Worm (Caenorhabditis elegans) whole organism, L4 larva: Measurements from ENCODE around the gene ZK418.10.

ENCODE experiments used
- F26F4.8 ChIP-seq: fragments of 200-800 bp; sonication (Bioruptor generic); conservative IDR thresholded peaks from 2 replicates; pipeline ENCODE4 v1.3.6; 2022; ENCODE audit warnings: missing genetic modification characterization, missing compliant biosample characterization
- F44E2.7 ChIP-seq: fragments of 200-800 bp; sonication (Bioruptor generic); IDR thresholded peaks from 2 replicates; pipeline ENCODE4 v2.1.2; 2022; ENCODE audit warnings: missing genetic modification characterization, missing compliant biosample characterization
- F49E8.2 ChIP-seq: sonication (generic microtip); optimal IDR thresholded peaks from 2 replicates; lab custom pipeline; 2016; ENCODE audit warnings: missing compliant biosample characterization, mild to moderate bottlenecking, missing genetic modification characterization, borderline replicate concordance
- T20F7.1 ChIP-seq: fragments of 200-800 bp; sonication (Bioruptor generic); optimal IDR thresholded peaks from 2 replicates; lab custom pipeline; 2018; ENCODE audit warnings: mild to moderate bottlenecking, missing genetic modification characterization, missing compliant biosample characterization
- Y105C5A.15 ChIP-seq: fragments of 200-800 bp; sonication (Bioruptor generic); IDR thresholded peaks from 2 replicates; pipeline ENCODE4 v1.3.6; 2022; ENCODE audit warnings: missing genetic modification characterization, missing compliant biosample characterization
- Y48G9A.11 ChIP-seq: fragments of 200-800 bp; sonication (Bioruptor generic); IDR thresholded peaks from 2 replicates; pipeline ENCODE4 v1.3.6; 2022; ENCODE audit warnings: missing genetic modification reagents, missing genetic modification characterization, missing compliant biosample characterization
- ZK546.5 ChIP-seq, 2 experiments: sonication (generic microtip); optimal IDR thresholded peaks; 2 replicates each; lab custom pipeline; 2017; ENCODE audit warnings: missing biosample characterization in 2 of 2, missing genetic modification characterization in 2 of 2
- ceh-20 ChIP-seq: fragments of 200-800 bp; sonication (Bioruptor generic); IDR thresholded peaks from 2 replicates; pipeline ENCODE4 v1.3.6; 2022; ENCODE audit warnings: missing genetic modification reagents, missing genetic modification characterization, missing compliant biosample characterization
- ceh-62 ChIP-seq: sonication (generic microtip); optimal IDR thresholded peaks from 2 replicates; lab custom pipeline; 2017; ENCODE audit warnings: missing biosample characterization, missing genetic modification characterization
- ceh-82 ChIP-seq: sonication (generic microtip); optimal IDR thresholded peaks from 2 replicates; lab custom pipeline; 2017; ENCODE audit warnings: missing biosample characterization, missing genetic modification characterization
- daf-19 ChIP-seq: fragments of 200-800 bp; sonication (Bioruptor generic); conservative IDR thresholded peaks from 2 replicates; pipeline ENCODE4 v1.3.6; 2022; ENCODE audit warnings: missing genetic modification characterization, missing compliant biosample characterization
- dmd-6 ChIP-seq: fragments of 200-800 bp; sonication (Bioruptor generic); IDR thresholded peaks from 2 replicates; pipeline ENCODE4 v1.3.6; 2022; ENCODE audit warnings: missing genetic modification reagents, missing genetic modification characterization, missing compliant biosample characterization
- dmd-8 ChIP-seq: fragments of 200-800 bp; sonication (Bioruptor generic); IDR thresholded peaks from 2 replicates; pipeline ENCODE4 v1.3.6; 2022; ENCODE audit warnings: missing genetic modification characterization, missing compliant biosample characterization
- dmd-9 ChIP-seq: fragments of 200-800 bp; sonication (Bioruptor generic); IDR thresholded peaks from 2 replicates; pipeline ENCODE4 v1.3.6; 2022; ENCODE audit warnings: missing genetic modification reagents, missing genetic modification characterization, missing compliant biosample characterization
- dpl-1 ChIP-seq: fragments of 150-350 bp; optimal IDR thresholded peaks from 2 replicates; lab custom pipeline; 2014; ENCODE audit warnings: missing biosample characterization, missing genetic modification reagents, missing genetic modification characterization
- duxl-1 ChIP-seq: sonication (generic microtip); optimal IDR thresholded peaks from 2 replicates; lab custom pipeline; 2016; ENCODE audit warnings: mild to moderate bottlenecking, missing genetic modification characterization, moderate library complexity, missing compliant biosample characterization; ENCODE audit not compliant: poor library complexity
- egl-27 ChIP-seq: sonication (generic microtip); optimal IDR thresholded peaks from 3 replicates; lab custom pipeline; 2017; ENCODE audit warnings: missing biosample characterization, missing genetic modification reagents, missing genetic modification characterization
- egl-43 ChIP-seq: fragments of 200-800 bp; sonication (Bioruptor generic); IDR thresholded peaks from 2 replicates; pipeline ENCODE4 v1.3.6; 2022; ENCODE audit warnings: missing genetic modification reagents, missing genetic modification characterization, missing compliant biosample characterization
- fkh-10 ChIP-seq: fragments of 150-350 bp; optimal IDR thresholded peaks from 2 replicates; lab custom pipeline; 2014; ENCODE audit warnings: missing biosample characterization, missing genetic modification reagents, missing genetic modification characterization
- gei-8 ChIP-seq: fragments of 200-800 bp; sonication (Bioruptor generic); optimal IDR thresholded peaks from 2 replicates; lab custom pipeline; 2018; ENCODE audit warnings: mild to moderate bottlenecking, missing genetic modification characterization, missing compliant biosample characterization
- hlh-11 ChIP-seq: fragments of 200-800 bp; sonication (Bioruptor generic); optimal IDR thresholded peaks from 2 replicates; lab custom pipeline; 2018; ENCODE audit warnings: mild to moderate bottlenecking, missing genetic modification characterization, missing compliant biosample characterization
- hlh-30 ChIP-seq: sonication (generic microtip); optimal IDR thresholded peaks from 2 replicates; lab custom pipeline; 2017; ENCODE audit warnings: antibody characterized with exemption, mild to moderate bottlenecking, missing genetic modification characterization, missing compliant biosample characterization; ENCODE audit not compliant: insufficient read depth
- jun-1 ChIP-seq: fragments of 150-350 bp; optimal IDR thresholded peaks from 2 replicates; lab custom pipeline; 2014; ENCODE audit warnings: missing biosample characterization, missing genetic modification reagents, missing genetic modification characterization
- lin-1 ChIP-seq: fragments of 200-800 bp; sonication (Bioruptor generic); IDR thresholded peaks from 2 replicates; pipeline ENCODE4 v1.3.6; 2022; ENCODE audit warnings: missing genetic modification reagents, missing genetic modification characterization, missing compliant biosample characterization
- lin-13 ChIP-seq: fragments of 150-350 bp; optimal IDR thresholded peaks from 2 replicates; lab custom pipeline; 2014; ENCODE audit warnings: missing biosample characterization, missing genetic modification reagents, missing genetic modification characterization
- lir-3 ChIP-seq: sonication (generic microtip); optimal IDR thresholded peaks from 2 replicates; lab custom pipeline; 2016; ENCODE audit warnings: mild to moderate bottlenecking, missing genetic modification characterization, missing compliant biosample characterization
- madf-9 ChIP-seq: fragments of 200-800 bp; sonication (Bioruptor generic); conservative IDR thresholded peaks from 2 replicates; pipeline ENCODE4 v1.3.6; 2022; ENCODE audit warnings: missing genetic modification reagents, missing genetic modification characterization, missing compliant biosample characterization
- mdl-1 ChIP-seq, 2 experiments: fragments of 150-350 bp in 1 of 2; sonication (generic microtip) in 1 of 2; optimal IDR thresholded peaks; 2 replicates each; lab custom pipeline; 2014 to 2017; ENCODE audit warnings: missing biosample characterization in 2 of 2, missing genetic modification characterization in 2 of 2
- mdt-29 ChIP-seq: fragments of 200-800 bp; sonication (Bioruptor generic); IDR thresholded peaks from 2 replicates; pipeline ENCODE4 v1.3.6; 2022; ENCODE audit warnings: missing genetic modification reagents, missing genetic modification characterization, missing compliant biosample characterization
- mep-1 ChIP-seq: fragments of 150-350 bp; sonication (generic microtip); optimal IDR thresholded peaks from 3 replicates; lab custom pipeline; 2014; ENCODE audit warnings: missing biosample characterization, missing genetic modification characterization
- mxl-2 ChIP-seq: fragments of 200-800 bp; sonication (Bioruptor generic); conservative IDR thresholded peaks from 2 replicates; pipeline ENCODE4 v1.3.6; 2022; ENCODE audit warnings: missing genetic modification reagents, missing genetic modification characterization, missing compliant biosample characterization
- nhr-25 ChIP-seq: sonication (generic microtip); optimal IDR thresholded peaks from 2 replicates; lab custom pipeline; 2017; ENCODE audit warnings: missing genetic modification characterization, mild to moderate bottlenecking, missing compliant biosample characterization, antibody characterized with exemption, moderate library complexity, borderline replicate concordance; ENCODE audit not compliant: insufficient read depth
- nhr-28 ChIP-seq: fragments of 150-350 bp; optimal IDR thresholded peaks from 2 replicates; lab custom pipeline; 2014; ENCODE audit warnings: missing biosample characterization, missing genetic modification characterization
- nhr-48 ChIP-seq: sonication (generic microtip); optimal IDR thresholded peaks from 2 replicates; lab custom pipeline; 2016; ENCODE audit warnings: mild to moderate bottlenecking, missing genetic modification characterization, missing compliant biosample characterization
- nhr-6 ChIP-seq: fragments of 150-350 bp; optimal IDR thresholded peaks from 2 replicates; lab custom pipeline; 2014; ENCODE audit warnings: missing biosample characterization, missing genetic modification characterization
- nhr-76 ChIP-seq: fragments of 150-350 bp; optimal IDR thresholded peaks from 2 replicates; lab custom pipeline; 2014; ENCODE audit warnings: missing biosample characterization, missing genetic modification characterization
- nhr-77 ChIP-seq: fragments of 150-350 bp; optimal IDR thresholded peaks from 2 replicates; lab custom pipeline; 2014; ENCODE audit warnings: missing biosample characterization, missing genetic modification characterization
- pqm-1 ChIP-seq: sonication (generic microtip); optimal IDR thresholded peaks from 2 replicates; lab custom pipeline; 2017; ENCODE audit warnings: missing biosample characterization, missing genetic modification characterization
- set-16 ChIP-seq: fragments of 200-800 bp; sonication (Bioruptor generic); IDR thresholded peaks from 2 replicates; pipeline ENCODE4 v1.3.6; 2022; ENCODE audit warnings: missing genetic modification reagents, missing genetic modification characterization, missing compliant biosample characterization
- skn-1 ChIP-seq: fragments of 150-350 bp; optimal IDR thresholded peaks from 2 replicates; lab custom pipeline; 2014; ENCODE audit warnings: missing biosample characterization, missing genetic modification characterization
- spr-1 ChIP-seq: sonication (generic microtip); optimal IDR thresholded peaks from 2 replicates; lab custom pipeline; 2016; ENCODE audit warnings: mild to moderate bottlenecking, missing genetic modification characterization, missing compliant biosample characterization
- spr-3 ChIP-seq: fragments of 200-800 bp; sonication (Bioruptor generic); optimal IDR thresholded peaks from 2 replicates; lab custom pipeline; 2018; ENCODE audit warnings: mild to moderate bottlenecking, missing genetic modification characterization, missing compliant biosample characterization
- tra-1 ChIP-seq: fragments of 200-800 bp; sonication (Bioruptor generic); IDR thresholded peaks from 2 replicates; pipeline ENCODE4 v1.3.6; 2022; ENCODE audit warnings: missing genetic modification reagents, missing genetic modification characterization, missing compliant biosample characterization
- unc-130 ChIP-seq: sonication (generic microtip); optimal IDR thresholded peaks from 2 replicates; lab custom pipeline; 2016; ENCODE audit warnings: missing genetic modification reagents, missing genetic modification characterization, missing compliant biosample characterization
- unc-62 ChIP-seq, 3 experiments: fragments of 150-350 bp in 1 of 3; sonication (generic microtip); optimal IDR thresholded peaks in 2 of 3; peaks in 1 of 3; 1 replicate in 1 of 3; 2 replicates in 2 of 3; lab custom pipeline; 2014 to 2017; ENCODE audit warnings: missing biosample characterization in 3 of 3, missing genetic modification characterization in 3 of 3, missing genetic modification reagents in 3 of 3, missing genotype in 1 of 3
- vab-7 ChIP-seq: fragments of 200-800 bp; sonication (Bioruptor generic); IDR thresholded peaks from 2 replicates; pipeline ENCODE4 v1.3.6; 2022; ENCODE audit warnings: missing genetic modification reagents, missing genetic modification characterization, missing compliant biosample characterization
- zfp-2 ChIP-seq: sonication (generic microtip); optimal IDR thresholded peaks from 2 replicates; lab custom pipeline; 2016; ENCODE audit warnings: mild to moderate bottlenecking, missing genetic modification characterization, missing compliant biosample characterization
- zip-11 ChIP-seq: fragments of 200-800 bp; sonication (Bioruptor generic); IDR thresholded peaks from 2 replicates; pipeline ENCODE4 v1.3.6; 2022; ENCODE audit warnings: missing genetic modification characterization, missing compliant biosample characterization
- ztf-11 ChIP-seq: fragments of 150-350 bp; optimal IDR thresholded peaks from 2 replicates; lab custom pipeline; 2014; ENCODE audit warnings: missing biosample characterization, missing genetic modification characterization
- ztf-7 ChIP-seq: fragments of 150-350 bp; optimal IDR thresholded peaks from 2 replicates; lab custom pipeline; 2014; ENCODE audit warnings: missing biosample characterization, missing genetic modification characterization

Gene ZK418.10

DNA sequence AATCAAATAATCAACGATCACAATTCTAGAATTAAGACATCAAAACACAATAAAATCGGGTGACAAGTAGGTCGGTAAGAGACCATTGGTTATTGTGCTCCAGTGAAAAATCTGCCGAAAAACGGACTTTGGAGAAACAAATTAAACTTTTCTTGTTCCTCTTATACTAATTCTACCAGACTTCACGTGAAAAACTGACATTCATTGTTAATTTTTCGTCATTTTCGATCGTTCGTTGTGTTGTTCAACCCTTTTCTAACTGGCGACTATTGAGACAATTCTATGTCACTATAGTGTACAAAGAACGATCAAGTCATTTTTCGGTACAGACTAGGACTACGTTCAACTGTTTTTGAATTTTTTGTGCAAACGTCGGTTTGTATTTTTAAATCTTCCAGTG lies 30.0 kb upstream of the ZK418.10 start (continued):
- no peak for TF ChIP-seq lin-1 (GFP tag; lab: Robert Waterston, UW)
- TF ChIP-seq fkh-10, result no peak
- no peak for TF ChIP-seq F49E8.2 (tag; lab: Kevin White, UChicago)
- no peak for TF ChIP-seq zip-11 (GFP tag; lab: Robert Waterston, UW)
- TF ChIP-seq ceh-62 (tag; lab: Kevin White, UChicago), result no peak
- TF ChIP-seq lir-3, result no peak
- no peak for TF ChIP-seq Y48G9A.11
- TF ChIP-seq F26F4.8 (GFP tag; lab: Robert Waterston, UW), result no peak
- TF ChIP-seq unc-62 (GFP tag; optimal IDR thresholded peaks at IDR 0.05 in 1 of 2; lab: Kevin White, UChicago), result no peak
- TF ChIP-seq unc-62 (tag; optimal IDR thresholded peaks at IDR 0.05; lab: Kevin White, UChicago), result no peak
- TF ChIP-seq nhr-76, result no peak
- TF ChIP-seq zfp-2 (tag; lab: Kevin White, UChicago), result no peak
- peak; percentile 12 for TF ChIP-seq pqm-1 (tag; lab: Kevin White, UChicago)
- TF ChIP-seq lin-13 (GFP tag; lab: Kevin White, UChicago), result no peak
- TF ChIP-seq ceh-20 (GFP tag; lab: Robert Waterston, UW), result no peak
- TF ChIP-seq egl-43 (GFP tag; lab: Robert Waterston, UW), result no peak
- TF ChIP-seq spr-3 (GFP tag; lab: Kevin White, UChicago), result no peak
- TF ChIP-seq F44E2.7, result no peak
- TF ChIP-seq ZK546.5 (tag; optimal IDR thresholded peaks at IDR 0.05; lab: Kevin White, UChicago), result no peak
- no peak for TF ChIP-seq nhr-6 (tag; lab: Kevin White, UChicago)
- TF ChIP-seq mep-1, result peak; percentile 40
- TF ChIP-seq T20F7.1 (GFP tag; lab: Kevin White, UChicago), result peak; percentile 39
- TF ChIP-seq gei-8 (GFP tag; lab: Kevin White, UChicago), result no peak
- peak; percentile 16 for TF ChIP-seq duxl-1
- no peak for TF ChIP-seq mdt-29 (GFP tag; lab: Robert Waterston, UW)
- no peak for TF ChIP-seq dmd-9 (GFP tag; lab: Robert Waterston, UW)
- TF ChIP-seq hlh-11, result peak; percentile 27
- TF ChIP-seq nhr-28, result peak; percentile 63
- no peak for TF ChIP-seq skn-1
- TF ChIP-seq unc-130 (GFP tag; lab: Kevin White, UChicago), result no peak
- TF ChIP-seq madf-9, result no peak
- TF ChIP-seq spr-1, result no peak

ce11 chrIII:7116615-7117252 lies 26.2 kb upstream of the ZK418.10 start:
- peak; percentile 17 for TF ChIP-seq nhr-6 (tag; lab: Kevin White, UChicago)
- no peak for TF ChIP-seq jun-1 (tag; lab: Kevin White, UChicago)
- TF ChIP-seq ceh-82, result no peak
- no peak for TF ChIP-seq mxl-2
- peak; percentile 77 for TF ChIP-seq dmd-6 (GFP tag; lab: Robert Waterston, UW)
- TF ChIP-seq dpl-1 (GFP tag; lab: Kevin White, UChicago), result peak; percentile 47
- peak; percentile 16 for TF ChIP-seq ztf-7 (tag; lab: Kevin White, UChicago)
- TF ChIP-seq lin-1 (GFP tag; lab: Robert Waterston, UW), result 0 out of 2 replicates have a peak, but pooled peaks have one; percentile 26
- no peak for TF ChIP-seq ztf-11
- no peak for TF ChIP-seq daf-19 (GFP tag; lab: Robert Waterston, UW)
- no peak for TF ChIP-seq egl-27 (tag; lab: Kevin White, UChicago)
- TF ChIP-seq dmd-8 (GFP tag; lab: Robert Waterston, UW), result no peak
- TF ChIP-seq set-16, result no peak
- peak; percentile 31 for TF ChIP-seq nhr-77 (tag; lab: Kevin White, UChicago)
- TF ChIP-seq hlh-30 (tag; lab: Kevin White, UChicago), result peak; percentile 94
- peak; percentile 46 to 71 for TF ChIP-seq mdl-1 (tag; optimal IDR thresholded peaks at IDR 0.05; lab: Kevin White, UChicago)
- peak; percentile 33 for TF ChIP-seq nhr-48 (tag; lab: Kevin White, UChicago)
- TF ChIP-seq tra-1 (GFP tag; lab: Robert Waterston, UW), result peak; percentile 46; the same call in 1 of the 2 replicates
- TF ChIP-seq ZK546.5 (tag; optimal IDR thresholded peaks at IDR 0.05; lab: Kevin White, UChicago), result no peak
- no peak for TF ChIP-seq dmd-9 (GFP tag; lab: Robert Waterston, UW)
- TF ChIP-seq duxl-1, result no peak
- TF ChIP-seq Y105C5A.15 (GFP tag; lab: Robert Waterston, UW), result no peak
- TF ChIP-seq nhr-25 (tag; lab: Kevin White, UChicago), result no peak
- no peak for TF ChIP-seq vab-7 (GFP tag; lab: Robert Waterston, UW)
- TF ChIP-seq egl-43 (GFP tag; lab: Robert Waterston, UW), result no peak
- no peak for TF ChIP-seq skn-1
- TF ChIP-seq nhr-76, result no peak
- peak; percentile 81 for TF ChIP-seq hlh-11
